Fruit fly (Drosophila melanogaster) whole organism, prepupa: Measurements from ENCODE around the gene Rab9Db.

ENCODE experiments used
- Blimp-1 ChIP-seq: fragments of 200-800 bp; sonication (Bioruptor generic); optimal IDR thresholded peaks from 3 replicates; lab custom pipeline; 2017; ENCODE audit warnings: missing biosample characterization, missing genetic modification characterization, mild to moderate bottlenecking, moderate library complexity, missing genetic modification reagents
- CG10631 ChIP-seq: fragments of 200-800 bp; sonication (Bioruptor generic); optimal IDR thresholded peaks from 2 replicates; lab custom pipeline; 2016; ENCODE audit warnings: missing biosample characterization, missing genetic modification characterization
- CG10669 ChIP-seq: fragments of 200-800 bp; sonication (Bioruptor generic); optimal IDR thresholded peaks from 3 replicates; lab custom pipeline; 2018; ENCODE audit warnings: missing biosample characterization, mild to moderate bottlenecking, missing genetic modification characterization, moderate library complexity
- CG11294 ChIP-seq: fragments of 200-800 bp; sonication (Bioruptor generic); IDR thresholded peaks from 2 replicates; pipeline ENCODE4 v1.3.6; 2022; ENCODE audit warnings: missing biosample characterization, missing genetic modification characterization
- CG11762 ChIP-seq: fragments of 200-800 bp; sonication (Bioruptor generic); optimal IDR thresholded peaks from 3 replicates; lab custom pipeline; 2016; ENCODE audit warnings: missing biosample characterization, missing genetic modification characterization; ENCODE audit not compliant: insufficient read depth
- CG11902 ChIP-seq: fragments of 200-800 bp; sonication (Bioruptor generic); optimal IDR thresholded peaks from 3 replicates; lab custom pipeline; 2016; ENCODE audit warnings: missing biosample characterization, missing genetic modification characterization
- CG15336 ChIP-seq: fragments of 200-800 bp; sonication (Bioruptor generic); IDR thresholded peaks from 2 replicates; pipeline ENCODE4 v1.3.6; 2022; ENCODE audit warnings: missing biosample characterization, missing genetic modification characterization
- CG1621 ChIP-seq: fragments of 200-800 bp; sonication (Bioruptor generic); optimal IDR thresholded peaks from 3 replicates; lab custom pipeline; 2018; ENCODE audit warnings: missing biosample characterization, mild to moderate bottlenecking, missing genetic modification characterization
- CG16779 ChIP-seq: fragments of 200-800 bp; sonication (Bioruptor generic); optimal IDR thresholded peaks from 3 replicates; lab custom pipeline; 2017; ENCODE audit warnings: missing biosample characterization, mild to moderate bottlenecking, missing genetic modification characterization
- CG31627 ChIP-seq: fragments of 200-800 bp; sonication (Bioruptor generic); optimal IDR thresholded peaks from 3 replicates; lab custom pipeline; 2016; ENCODE audit warnings: missing biosample characterization, missing genetic modification characterization
- CG32006 ChIP-seq: fragments of 200-800 bp; sonication (Bioruptor generic); optimal IDR thresholded peaks from 3 replicates; lab custom pipeline; 2017; ENCODE audit warnings: missing biosample characterization, mild to moderate bottlenecking, missing genetic modification characterization
- CG3919 ChIP-seq: fragments of 200-800 bp; sonication (Bioruptor generic); optimal IDR thresholded peaks from 3 replicates; lab custom pipeline; 2016; ENCODE audit warnings: missing biosample characterization, missing genetic modification characterization
- CG4318 ChIP-seq: fragments of 200-800 bp; sonication (Bioruptor generic); optimal IDR thresholded peaks from 3 replicates; lab custom pipeline; 2017; ENCODE audit warnings: missing biosample characterization, mild to moderate bottlenecking, missing genetic modification characterization
- CG6163 ChIP-seq: fragments of 200-800 bp; sonication (Bioruptor generic); IDR thresholded peaks from 3 replicates; pipeline ENCODE4 v1.3.6; 2022; ENCODE audit warnings: missing biosample characterization, missing genetic modification characterization
- CG6276 ChIP-seq: fragments of 200-800 bp; sonication (Bioruptor generic); optimal IDR thresholded peaks from 2 replicates; lab custom pipeline; 2017; ENCODE audit warnings: missing biosample characterization, mild to moderate bottlenecking, missing genetic modification characterization
- CG6792 ChIP-seq: fragments of 200-800 bp; sonication (Bioruptor generic); optimal IDR thresholded peaks from 3 replicates; lab custom pipeline; 2016; ENCODE audit warnings: missing biosample characterization, missing genetic modification characterization
- CG6808 ChIP-seq: fragments of 200-800 bp; sonication (Bioruptor generic); optimal IDR thresholded peaks from 3 replicates; lab custom pipeline; 2017; ENCODE audit warnings: missing biosample characterization, missing genetic modification characterization, mild to moderate bottlenecking, moderate library complexity, missing genetic modification reagents
- CG6854 ChIP-seq: fragments of 200-800 bp; sonication (Bioruptor generic); optimal IDR thresholded peaks from 2 replicates; lab custom pipeline; 2017; ENCODE audit warnings: missing biosample characterization, mild to moderate bottlenecking, missing genetic modification characterization
- CG7368 ChIP-seq: fragments of 200-800 bp; sonication (Bioruptor generic); optimal IDR thresholded peaks from 3 replicates; lab custom pipeline; 2016; ENCODE audit warnings: missing biosample characterization, missing genetic modification characterization
- CG8119 ChIP-seq: fragments of 200-800 bp; sonication (Bioruptor generic); IDR thresholded peaks from 3 replicates; pipeline ENCODE4 v1.3.6; 2022; ENCODE audit warnings: missing biosample characterization, missing genetic modification characterization
- CG8319 ChIP-seq: fragments of 200-800 bp; sonication (Bioruptor generic); optimal IDR thresholded peaks from 3 replicates; lab custom pipeline; 2016; ENCODE audit warnings: missing biosample characterization, missing genetic modification characterization
- CG8632 ChIP-seq: fragments of 200-800 bp; sonication (Bioruptor generic); optimal IDR thresholded peaks from 3 replicates; lab custom pipeline; 2016; ENCODE audit warnings: missing biosample characterization, missing genetic modification characterization
- CG9139 ChIP-seq: fragments of 200-800 bp; sonication (Bioruptor generic); optimal IDR thresholded peaks from 3 replicates; lab custom pipeline; 2017; ENCODE audit warnings: missing biosample characterization, mild to moderate bottlenecking, missing genetic modification characterization
- Eip75B ChIP-seq: fragments of 200-800 bp; sonication (Bioruptor generic); optimal IDR thresholded peaks from 3 replicates; lab custom pipeline; 2016; ENCODE audit warnings: missing biosample characterization, missing genetic modification characterization
- Eip78C ChIP-seq: fragments of 200-800 bp; sonication (Bioruptor generic); peaks from one replicate; lab custom pipeline; 2016; ENCODE audit warnings: missing biosample characterization, missing genetic modification characterization
- Eip93F ChIP-seq: fragments of 200-800 bp; sonication (Bioruptor generic); optimal IDR thresholded peaks from 2 replicates; lab custom pipeline; 2016; ENCODE audit warnings: missing biosample characterization, mild to moderate bottlenecking, missing genetic modification characterization
- Ets21C ChIP-seq: fragments of 200-800 bp; sonication (Bioruptor generic); optimal IDR thresholded peaks from 3 replicates; lab custom pipeline; 2016; ENCODE audit warnings: missing biosample characterization, missing genetic modification characterization
- Hr39 ChIP-seq: fragments of 200-800 bp; sonication (Bioruptor generic); optimal IDR thresholded peaks from 2 replicates; lab custom pipeline; 2016; ENCODE audit warnings: missing biosample characterization, missing genetic modification characterization
- Lpt ChIP-seq: fragments of 200-800 bp; sonication (Bioruptor generic); optimal IDR thresholded peaks from 3 replicates; lab custom pipeline; 2016; ENCODE audit warnings: missing biosample characterization, missing genetic modification characterization
- Met ChIP-seq: fragments of 200-800 bp; sonication (Bioruptor generic); optimal IDR thresholded peaks from 3 replicates; lab custom pipeline; 2016; ENCODE audit warnings: missing biosample characterization, missing genetic modification characterization
- OdsH ChIP-seq: fragments of 200-800 bp; sonication (Bioruptor generic); optimal IDR thresholded peaks from 3 replicates; lab custom pipeline; 2016; ENCODE audit warnings: missing biosample characterization, missing genetic modification characterization
- Smox ChIP-seq: fragments of 200-800 bp; sonication (Bioruptor generic); optimal IDR thresholded peaks from 3 replicates; lab custom pipeline; 2016; ENCODE audit warnings: missing biosample characterization, missing genetic modification characterization
- Sox14 ChIP-seq: fragments of 200-800 bp; sonication (Bioruptor generic); optimal IDR thresholded peaks from 3 replicates; lab custom pipeline; 2016; ENCODE audit warnings: missing biosample characterization, missing genetic modification characterization
- Sox15 ChIP-seq: fragments of 200-800 bp; sonication (Bioruptor generic); optimal IDR thresholded peaks from 3 replicates; lab custom pipeline; 2016; ENCODE audit warnings: missing biosample characterization, missing genetic modification characterization
- achi ChIP-seq: fragments of 200-800 bp; sonication (Bioruptor generic); optimal IDR thresholded peaks from 3 replicates; lab custom pipeline; 2016; ENCODE audit warnings: missing biosample characterization, missing genetic modification characterization
- acj6 ChIP-seq: fragments of 200-800 bp; sonication (Bioruptor generic); optimal IDR thresholded peaks from 3 replicates; lab custom pipeline; 2016; ENCODE audit warnings: missing biosample characterization, missing genetic modification characterization
- cyc ChIP-seq: fragments of 200-800 bp; sonication (Bioruptor generic); optimal IDR thresholded peaks from 3 replicates; lab custom pipeline; 2016; ENCODE audit warnings: missing biosample characterization, missing genetic modification characterization
- dac ChIP-seq: fragments of 200-800 bp; sonication (Bioruptor generic); optimal IDR thresholded peaks from 2 replicates; lab custom pipeline; 2017; ENCODE audit warnings: missing biosample characterization, mild to moderate bottlenecking, missing genetic modification characterization
- eg ChIP-seq: fragments of 200-800 bp; sonication (Bioruptor generic); IDR thresholded peaks from 3 replicates; pipeline ENCODE4 v1.3.6; 2022; ENCODE audit warnings: missing biosample characterization, missing genetic modification characterization
- esn ChIP-seq: fragments of 200-800 bp; sonication (Bioruptor generic); optimal IDR thresholded peaks from 2 replicates; lab custom pipeline; 2016; ENCODE audit warnings: missing biosample characterization, mild to moderate bottlenecking, missing genetic modification characterization, moderate library complexity
- fd59A ChIP-seq: fragments of 200-800 bp; sonication (Bioruptor generic); optimal IDR thresholded peaks from 2 replicates; lab custom pipeline; 2017; ENCODE audit warnings: missing biosample characterization, mild to moderate bottlenecking, missing genetic modification characterization, missing genetic modification reagents
- fkh ChIP-seq: fragments of 200-800 bp; sonication (Bioruptor generic); optimal IDR thresholded peaks from 3 replicates; lab custom pipeline; 2017; ENCODE audit warnings: missing biosample characterization, mild to moderate bottlenecking, missing genetic modification characterization, moderate library complexity
- net ChIP-seq: fragments of 200-800 bp; sonication (Bioruptor generic); optimal IDR thresholded peaks from 3 replicates; lab custom pipeline; 2016; ENCODE audit warnings: missing biosample characterization, missing genetic modification characterization
- pdm3 ChIP-seq: fragments of 200-800 bp; sonication (Bioruptor generic); optimal IDR thresholded peaks from 3 replicates; lab custom pipeline; 2016; ENCODE audit warnings: missing biosample characterization, missing genetic modification characterization
- salr ChIP-seq, 2 experiments: fragments of 200-800 bp; sonication (Bioruptor generic); optimal IDR thresholded peaks; 3 replicates each; lab custom pipeline; 2016 to 2018; ENCODE audit warnings: missing biosample characterization in 2 of 2, missing genetic modification characterization in 2 of 2, mild to moderate bottlenecking in 1 of 2
- spab ChIP-seq: fragments of 200-800 bp; sonication (Bioruptor generic); optimal IDR thresholded peaks from 2 replicates; lab custom pipeline; 2017; ENCODE audit warnings: missing biosample characterization, mild to moderate bottlenecking, missing genetic modification characterization, missing genetic modification reagents
- ss ChIP-seq, 2 experiments: fragments of 200-800 bp; sonication (Bioruptor generic); optimal IDR thresholded peaks; 2 replicates in 1 of 2; 3 replicates in 1 of 2; lab custom pipeline; 2017 to 2018; ENCODE audit warnings: mild to moderate bottlenecking in 2 of 2, missing biosample characterization in 2 of 2, missing genetic modification characterization in 2 of 2, moderate library complexity in 1 of 2
- svp ChIP-seq: fragments of 200-800 bp; sonication (Bioruptor generic); peaks from one replicate; lab custom pipeline; 2016; ENCODE audit warnings: missing biosample characterization, missing genetic modification characterization
- topi ChIP-seq: fragments of 200-800 bp; sonication (Bioruptor generic); optimal IDR thresholded peaks from 3 replicates; lab custom pipeline; 2016; ENCODE audit warnings: missing biosample characterization, missing genetic modification characterization
- vri ChIP-seq: fragments of 200-800 bp; sonication (Bioruptor generic); optimal IDR thresholded peaks from 3 replicates; lab custom pipeline; 2016; ENCODE audit warnings: missing biosample characterization, mild to moderate bottlenecking, missing genetic modification characterization

The Rab9Db gene

DNA sequence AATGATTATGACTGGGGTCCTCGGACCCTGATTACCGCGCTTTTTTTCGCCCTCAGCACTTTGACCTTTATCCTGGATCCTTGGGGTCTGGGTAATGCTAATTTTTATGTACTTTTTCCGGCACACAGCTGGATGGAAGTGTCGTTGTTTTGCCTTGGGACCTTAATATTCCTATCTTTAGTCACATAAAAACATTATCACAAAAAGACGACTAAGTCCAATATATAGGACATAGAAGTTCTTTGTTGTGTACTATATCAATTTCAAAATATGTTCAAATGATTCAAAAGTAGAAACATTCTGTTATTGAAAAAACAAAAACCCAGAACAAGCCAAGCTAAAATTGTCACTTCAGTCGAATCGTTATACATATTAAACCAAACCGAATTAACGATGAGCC, 34.2 kb downstream of the Rab9Db start, which contains the start of gene Rab9D:
Gene Rab9D, plus strand, starts transcription at position 301 of the 400 bp plus-strand sequence.
- TF ChIP-seq OdsH (GFP tag; lab: Kevin White, UChicago) (no peak), CG8319 (GFP tag; lab: Kevin White, UChicago) (no peak)

dm6 chrX:10587445-10587844, 35.6 kb downstream of the Rab9Db start:
- TF ChIP-seq CG11294 (GFP tag; lab: Robert Waterston, UW) (peak; percentile 71), CG11762 (GFP tag; lab: Kevin White, UChicago) (no peak), ss (GFP tag; optimal IDR thresholded peaks at IDR 0.05; lab: Kevin White, UChicago) (peak; percentile 58 to 71), CG6163 (GFP tag; lab: Robert Waterston, UW) (peak; percentile 82), Sox15 (GFP tag; lab: Kevin White, UChicago) (peak; percentile 40), net (GFP tag; lab: Kevin White, UChicago) (peak; percentile 71), dac (GFP tag; lab: Kevin White, UChicago) (peak; percentile 21), CG15336 (GFP tag; lab: Robert Waterston, UW) (peak; percentile 80), acj6 (GFP tag; lab: Kevin White, UChicago) (peak; percentile 76), Ets21C (GFP tag; lab: Kevin White, UChicago) (peak; percentile 40), spab (GFP tag; lab: Kevin White, UChicago) (no peak), CG9139 (GFP tag; lab: Kevin White, UChicago) (peak; percentile 23), CG1621 (tag; lab: Kevin White, UChicago) (peak; percentile 45), CG10669 (GFP tag; lab: Kevin White, UChicago) (peak; percentile 67), CG6276 (GFP tag; lab: Kevin White, UChicago) (peak; percentile 79), CG8119 (GFP tag; lab: Robert Waterston, UW) (peak; percentile 77), eg (GFP tag; lab: Robert Waterston, UW) (peak; percentile 84), achi (peak; percentile 65), CG6792 (GFP tag; lab: Kevin White, UChicago) (peak; percentile 55), CG16779 (peak; percentile 58), CG11902 (peak; percentile 45), CG7368 (GFP tag; lab: Kevin White, UChicago) (peak; percentile 53), Eip75B (GFP tag; lab: Kevin White, UChicago) (no peak), Lpt (GFP tag; lab: Kevin White, UChicago) (peak; percentile 26), CG8319 (GFP tag; lab: Kevin White, UChicago) (no peak), vri (GFP tag; lab: Kevin White, UChicago) (no peak), cyc (GFP tag; lab: Kevin White, UChicago) (peak; percentile 61), CG32006 (peak; percentile 81), CG6808 (GFP tag; lab: Kevin White, UChicago) (no peak), CG8632 (GFP tag; lab: Kevin White, UChicago) (peak; percentile 47), OdsH (GFP tag; lab: Kevin White, UChicago) (no peak), Blimp-1 (GFP tag; lab: Kevin White, UChicago) (no peak), fkh (no peak), salr (GFP tag; optimal IDR thresholded peaks at IDR 0.05; lab: Kevin White, UChicago) (peak; percentile 21 to 61), Sox14 (GFP tag; lab: Kevin White, UChicago) (peak; percentile 71), fd59A (GFP tag; lab: Kevin White, UChicago) (peak; percentile 54), topi (peak; percentile 66), Eip78C (GFP tag; lab: Kevin White, UChicago) (peak; percentile 93), Eip93F (GFP tag; lab: Kevin White, UChicago) (no peak), Met (GFP tag; lab: Kevin White, UChicago) (no peak), esn (peak; percentile 61), Smox (GFP tag; lab: Kevin White, UChicago) (no peak), CG3919 (GFP tag; lab: Kevin White, UChicago) (peak; percentile 73), CG4318 (GFP tag; lab: Kevin White, UChicago) (no peak), CG6854 (GFP tag; lab: Kevin White, UChicago) (no peak), Hr39 (GFP tag; lab: Kevin White, UChicago) (peak; percentile 70), CG31627 (GFP tag; lab: Kevin White, UChicago) (peak; percentile 63), svp (GFP tag; lab: Kevin White, UChicago) (peak; percentile 80), CG10631 (GFP tag; lab: Kevin White, UChicago) (peak; percentile 67), pdm3 (GFP tag; lab: Kevin White, UChicago) (peak; percentile 77)
